Fruit fly (Drosophila melanogaster) whole organism, embryonic: Measurements from ENCODE around the gene side-III.
A peak's percentile ranks its signal among the peaks of the same experiment; 100 is the strongest.

ENCODE experiments used
- Adf1 ChIP-seq: fragments of 200-800 bp; sonication (Bioruptor generic); IDR thresholded peaks from 2 replicates; pipeline ENCODE4 v1.3.6; 2022; ENCODE audit warnings: missing biosample characterization, missing genetic modification characterization
- CG10959 ChIP-seq: fragments of 200-800 bp; sonication (Bioruptor generic); IDR thresholded peaks from 2 replicates; pipeline ENCODE4 v1.3.6; 2022; ENCODE audit warnings: missing biosample characterization, missing genetic modification characterization
- CG10979 ChIP-seq: fragments of 200-800 bp; sonication (Bioruptor generic); optimal IDR thresholded peaks from 2 replicates; lab custom pipeline; 2018; ENCODE audit warnings: missing biosample characterization, mild to moderate bottlenecking, missing genetic modification characterization, moderate library complexity
- CG11085 ChIP-seq: fragments of 200-800 bp; sonication (Bioruptor generic); IDR thresholded peaks from 2 replicates; pipeline ENCODE4 v1.3.6; 2022; ENCODE audit warnings: missing biosample characterization, missing genetic modification characterization
- CG14710 ChIP-seq: fragments of 200-800 bp; sonication (Bioruptor generic); optimal IDR thresholded peaks from 3 replicates; lab custom pipeline; 2019; ENCODE audit warnings: missing biosample characterization, mild to moderate bottlenecking, missing genetic modification characterization, moderate library complexity
- CG15514 ChIP-seq: fragments of 200-800 bp; sonication (Bioruptor generic); optimal IDR thresholded peaks from 3 replicates; lab custom pipeline; 2017; ENCODE audit warnings: missing biosample characterization, missing genetic modification characterization, mild to moderate bottlenecking, moderate library complexity, missing genetic modification reagents
- CG15696 ChIP-seq: fragments of 200-800 bp; sonication (Bioruptor generic); optimal IDR thresholded peaks from 2 replicates; lab custom pipeline; 2019; ENCODE audit warnings: missing biosample characterization, mild to moderate bottlenecking, missing genetic modification characterization, moderate library complexity
- CG17385 ChIP-seq: fragments of 200-800 bp; sonication (Bioruptor generic); optimal IDR thresholded peaks from 3 replicates; lab custom pipeline; 2018; ENCODE audit warnings: missing biosample characterization, mild to moderate bottlenecking, missing genetic modification characterization
- CG17568 ChIP-seq: fragments of 200-800 bp; sonication (Bioruptor generic); optimal IDR thresholded peaks from 2 replicates; lab custom pipeline; 2018; ENCODE audit warnings: missing biosample characterization, mild to moderate bottlenecking, missing genetic modification characterization, moderate library complexity
- CG17912 ChIP-seq: fragments of 200-800 bp; sonication (Bioruptor generic); optimal IDR thresholded peaks from 2 replicates; lab custom pipeline; 2018; ENCODE audit warnings: missing biosample characterization, mild to moderate bottlenecking, missing genetic modification characterization
- CG1792 ChIP-seq: fragments of 200-800 bp; sonication (Bioruptor generic); optimal IDR thresholded peaks from 2 replicates; lab custom pipeline; 2016; ENCODE audit warnings: missing biosample characterization, missing genetic modification characterization
- CG2120 ChIP-seq: fragments of 200-800 bp; sonication (Bioruptor generic); optimal IDR thresholded peaks from 3 replicates; lab custom pipeline; 2016; ENCODE audit warnings: missing biosample characterization, missing genetic modification characterization
- CG2199 ChIP-seq: fragments of 200-800 bp; sonication (Bioruptor generic); IDR thresholded peaks from 3 replicates; pipeline ENCODE4 v1.3.6; 2022; ENCODE audit warnings: missing biosample characterization, missing genetic modification characterization
- CG32767 ChIP-seq: fragments of 200-800 bp; sonication (Bioruptor generic); IDR thresholded peaks from 2 replicates; pipeline ENCODE4 v1.3.6; 2022; ENCODE audit warnings: missing biosample characterization, missing genetic modification characterization
- CG33557 ChIP-seq: fragments of 200-800 bp; sonication (Bioruptor generic); optimal IDR thresholded peaks from 2 replicates; lab custom pipeline; 2019; ENCODE audit warnings: missing biosample characterization, mild to moderate bottlenecking, missing genetic modification characterization, moderate library complexity
- CG34422 ChIP-seq: fragments of 200-800 bp; sonication (Bioruptor generic); IDR thresholded peaks from 3 replicates; pipeline ENCODE4 v1.3.6; 2022; ENCODE audit warnings: missing biosample characterization, missing genetic modification characterization
- CG3726 ChIP-seq: fragments of 200-800 bp; sonication (Bioruptor generic); IDR thresholded peaks from 3 replicates; pipeline ENCODE4, ENCODE4 v1.3.6; 2022; ENCODE audit warnings: missing biosample characterization, missing genetic modification characterization
- CG42726 ChIP-seq: fragments of 200-800 bp; sonication (Bioruptor generic); IDR thresholded peaks from 2 replicates; pipeline ENCODE4 v1.3.6; 2022; ENCODE audit warnings: missing biosample characterization, missing genetic modification characterization; ENCODE audit not compliant: partially characterized antibody
- CG7987 ChIP-seq: fragments of 200-800 bp; sonication (Bioruptor generic); optimal IDR thresholded peaks from 2 replicates; lab custom pipeline; 2018; ENCODE audit warnings: missing biosample characterization, mild to moderate bottlenecking, missing genetic modification characterization, moderate library complexity
- CG9817 ChIP-seq: fragments of 200-800 bp; sonication (Bioruptor generic); optimal IDR thresholded peaks from 2 replicates; lab custom pipeline; 2018; ENCODE audit warnings: missing biosample characterization, mild to moderate bottlenecking, missing genetic modification characterization, moderate library complexity
- CHES-1-like ChIP-seq: fragments of 200-800 bp; sonication (Bioruptor generic); optimal IDR thresholded peaks from 2 replicates; lab custom pipeline; 2016; ENCODE audit warnings: missing biosample characterization, missing genetic modification characterization
- CrebB ChIP-seq: fragments of 200-800 bp; sonication (Bioruptor generic); optimal IDR thresholded peaks from 3 replicates; lab custom pipeline; 2018; ENCODE audit warnings: missing biosample characterization, mild to moderate bottlenecking, missing genetic modification characterization
- Dad ChIP-seq: fragments of 200-800 bp; sonication (Bioruptor generic); optimal IDR thresholded peaks from 3 replicates; lab custom pipeline; 2016; ENCODE audit warnings: missing biosample characterization, missing genetic modification characterization
- Dref ChIP-seq: fragments of 200-800 bp; sonication (Bioruptor generic); IDR thresholded peaks from 2 replicates; pipeline ENCODE4 v1.3.6; 2022; ENCODE audit warnings: missing biosample characterization, missing genetic modification characterization
- Drgx ChIP-seq: fragments of 200-800 bp; sonication (Bioruptor generic); IDR thresholded peaks from 2 replicates; pipeline ENCODE4 v1.3.6; 2022; ENCODE audit warnings: missing biosample characterization, missing genetic modification characterization
- E2f1 ChIP-seq: fragments of 200-800 bp; sonication (Bioruptor generic); IDR thresholded peaks from 2 replicates; pipeline ENCODE4 v1.3.6; 2022; ENCODE audit warnings: missing biosample characterization, missing genetic modification characterization
- E2f2 ChIP-seq: fragments of 200-800 bp; sonication (Bioruptor generic); IDR thresholded peaks from 2 replicates; pipeline ENCODE4 v1.3.6; 2022; ENCODE audit warnings: missing biosample characterization, missing genetic modification characterization
- ERR ChIP-seq: fragments of 200-800 bp; sonication (Bioruptor generic); optimal IDR thresholded peaks from 2 replicates; lab custom pipeline; 2016; ENCODE audit warnings: missing biosample characterization, missing genetic modification characterization
- PHDP ChIP-seq: fragments of 200-800 bp; sonication (Bioruptor generic); optimal IDR thresholded peaks from 3 replicates; lab custom pipeline; 2018; ENCODE audit warnings: missing biosample characterization, mild to moderate bottlenecking, missing genetic modification characterization, moderate library complexity
- Sry-δ ChIP-seq: fragments of 200-800 bp; sonication (Bioruptor generic); optimal IDR thresholded peaks from 2 replicates; lab custom pipeline; 2016; ENCODE audit warnings: missing biosample characterization, missing genetic modification characterization
- Xrp1 ChIP-seq: fragments of 200-800 bp; sonication (Bioruptor generic); IDR thresholded peaks from 2 replicates; pipeline ENCODE4 v1.3.6; 2022; ENCODE audit warnings: missing biosample characterization, missing genetic modification characterization
- ara ChIP-seq: fragments of 200-800 bp; sonication (Bioruptor generic); IDR thresholded peaks from 2 replicates; pipeline ENCODE4 v1.3.6; 2022; ENCODE audit warnings: missing biosample characterization, missing genetic modification characterization
- ato ChIP-seq: fragments of 200-800 bp; sonication (Bioruptor generic); IDR thresholded peaks from 2 replicates; pipeline ENCODE4 v1.3.6; 2022; ENCODE audit warnings: missing biosample characterization, missing genetic modification characterization; ENCODE audit not compliant: partially characterized antibody
- caup ChIP-seq: fragments of 200-800 bp; sonication (Bioruptor generic); optimal IDR thresholded peaks from 3 replicates; lab custom pipeline; 2017; ENCODE audit warnings: missing biosample characterization, mild to moderate bottlenecking, missing genetic modification characterization, moderate library complexity; ENCODE audit not compliant: severe bottlenecking
- cg ChIP-seq: fragments of 200-800 bp; sonication (Bioruptor generic); optimal IDR thresholded peaks from 3 replicates; lab custom pipeline; 2019; ENCODE audit warnings: missing biosample characterization, mild to moderate bottlenecking, missing genetic modification characterization, moderate library complexity
- chm ChIP-seq: fragments of 200-800 bp; sonication (Bioruptor generic); IDR thresholded peaks from 2 replicates; pipeline ENCODE4 v1.3.6; 2022; ENCODE audit warnings: missing biosample characterization, missing genetic modification characterization
- dm ChIP-seq: fragments of 200-800 bp; sonication (Bioruptor generic); optimal IDR thresholded peaks from 3 replicates; lab custom pipeline; 2016; ENCODE audit warnings: missing biosample characterization, missing genetic modification characterization
- ewg ChIP-seq: fragments of 200-800 bp; sonication (Bioruptor generic); optimal IDR thresholded peaks from 3 replicates; lab custom pipeline; 2017; ENCODE audit warnings: mild to moderate bottlenecking, missing biosample characterization, missing genetic modification reagents, missing genetic modification characterization
- fd96Cb ChIP-seq: fragments of 200-800 bp; sonication (Bioruptor generic); optimal IDR thresholded peaks from 2 replicates; lab custom pipeline; 2018; ENCODE audit warnings: missing biosample characterization, mild to moderate bottlenecking, missing genetic modification characterization, moderate library complexity
- grn ChIP-seq: fragments of 200-800 bp; sonication (Bioruptor generic); optimal IDR thresholded peaks from 3 replicates; lab custom pipeline; 2017; ENCODE audit warnings: missing biosample characterization, missing genetic modification characterization
- jumu ChIP-seq: fragments of 200-800 bp; sonication (Bioruptor generic); optimal IDR thresholded peaks from 3 replicates; lab custom pipeline; 2016; ENCODE audit warnings: missing biosample characterization, missing genetic modification characterization
- lilli ChIP-seq: fragments of 200-800 bp; sonication (Bioruptor generic); optimal IDR thresholded peaks from 3 replicates; lab custom pipeline; 2016; ENCODE audit warnings: missing biosample characterization, missing genetic modification characterization
- luna ChIP-seq: fragments of 200-800 bp; sonication (Bioruptor generic); optimal IDR thresholded peaks from 2 replicates; lab custom pipeline; 2016; ENCODE audit warnings: missing biosample characterization, missing genetic modification characterization
- maf-S ChIP-seq: fragments of 200-800 bp; sonication (Bioruptor generic); optimal IDR thresholded peaks from 2 replicates; lab custom pipeline; 2016; ENCODE audit warnings: missing biosample characterization, missing genetic modification characterization
- pb ChIP-seq: fragments of 200-800 bp; sonication (Bioruptor generic); optimal IDR thresholded peaks from 3 replicates; lab custom pipeline; 2016; ENCODE audit warnings: missing biosample characterization, missing genetic modification characterization
- ranshi ChIP-seq: fragments of 200-800 bp; sonication (Bioruptor generic); IDR thresholded peaks from 2 replicates; pipeline ENCODE4 v1.3.6; 2022; ENCODE audit warnings: missing biosample characterization, missing genetic modification characterization
- ro ChIP-seq: fragments of 200-800 bp; sonication (Bioruptor generic); IDR thresholded peaks from 2 replicates; pipeline ENCODE4 v1.3.6; 2022; ENCODE audit warnings: missing biosample characterization, missing genetic modification characterization
- tx ChIP-seq: fragments of 200-800 bp; sonication (Bioruptor generic); optimal IDR thresholded peaks from 2 replicates; lab custom pipeline; 2016; ENCODE audit warnings: missing biosample characterization, missing genetic modification characterization
- unc-4 ChIP-seq: fragments of 200-800 bp; sonication (Bioruptor generic); IDR thresholded peaks from 2 replicates; pipeline ENCODE4 v1.3.6; 2022; ENCODE audit warnings: missing biosample characterization, missing genetic modification characterization; ENCODE audit not compliant: partially characterized antibody
- zfh2 ChIP-seq: fragments of 200-800 bp; sonication (Bioruptor generic); optimal IDR thresholded peaks from 2 replicates; lab custom pipeline; 2016; ENCODE audit warnings: missing biosample characterization, missing genetic modification characterization

The side-III gene

DNA sequence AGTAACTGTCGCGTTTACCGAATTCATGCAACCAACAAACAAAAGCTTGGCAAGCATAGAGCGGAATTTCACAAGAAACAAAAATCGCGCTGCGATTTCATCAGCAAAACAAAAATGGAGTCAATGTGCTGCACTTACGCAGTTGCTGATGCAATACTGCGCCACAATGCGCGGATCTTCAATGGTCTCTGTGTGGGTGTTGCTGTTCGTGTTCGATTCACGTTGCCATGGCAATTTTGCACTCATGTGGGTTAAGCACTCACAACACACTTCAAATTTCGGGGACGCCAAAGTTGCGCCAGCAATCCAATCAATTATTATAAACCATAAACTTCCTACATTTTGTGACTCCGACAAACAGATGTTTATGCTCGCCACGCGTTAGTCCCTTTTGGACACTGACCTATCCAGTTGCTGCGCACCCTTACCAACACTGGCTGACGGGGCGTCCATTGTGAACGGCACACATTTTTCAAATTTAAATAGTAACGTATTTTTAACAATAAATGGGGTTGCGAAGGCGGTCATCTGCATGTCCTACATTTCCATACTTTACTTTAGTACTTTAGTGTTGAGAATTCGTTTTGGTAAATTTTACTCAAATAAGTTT lies 97.2 kb downstream of the side-III start, which contains the start of gene CG2017 (continued):
- peak; percentile 30 for TF ChIP-seq PHDP
- TF ChIP-seq CG33557 (GFP tag; lab: Kevin White, UChicago): no peak
- TF ChIP-seq CG17912 (GFP tag; lab: Kevin White, UChicago): peak; percentile 57
- peak; percentile 85 for TF ChIP-seq E2f2 (GFP tag; lab: Robert Waterston, UW)
- peak; percentile 54 for TF ChIP-seq Sry-δ (GFP tag; lab: Kevin White, UChicago)
- TF ChIP-seq Xrp1: no peak
- TF ChIP-seq cg (GFP tag; lab: Kevin White, UChicago): no peak
- TF ChIP-seq CG2199 (GFP tag; lab: Robert Waterston, UW): peak; percentile 77; the same call in 2 of the 3 replicates
- peak; percentile 46 for TF ChIP-seq maf-S (GFP tag; lab: Kevin White, UChicago)
- peak; percentile 44 for TF ChIP-seq CHES-1-like (GFP tag; lab: Kevin White, UChicago)
- peak; percentile 55 for TF ChIP-seq caup (GFP tag; lab: Kevin White, UChicago)
- TF ChIP-seq CG17568 (GFP tag; lab: Kevin White, UChicago): no peak
- 0 out of 2 replicates have a peak, but pooled peaks have one; percentile 45 for TF ChIP-seq CG42726 (GFP tag; lab: Robert Waterston, UW)
- peak; percentile 73 for TF ChIP-seq Dad (GFP tag; lab: Kevin White, UChicago)
- TF ChIP-seq CG9817 (tag; lab: Kevin White, UChicago): peak; percentile 50
- TF ChIP-seq ERR (GFP tag; lab: Kevin White, UChicago): peak; percentile 29
- no peak for TF ChIP-seq CG10959 (GFP tag; lab: Robert Waterston, UW)
- TF ChIP-seq grn (GFP tag; lab: Kevin White, UChicago): no peak
- no peak for TF ChIP-seq ranshi (GFP tag; lab: Robert Waterston, UW)
- TF ChIP-seq Dref: peak; percentile 46
- TF ChIP-seq zfh2: peak; percentile 52
- TF ChIP-seq CG2120 (GFP tag; lab: Kevin White, UChicago): peak; percentile 77
- TF ChIP-seq lilli: peak; percentile 29
- TF ChIP-seq CG15514 (GFP tag; lab: Kevin White, UChicago): peak; percentile 89
- peak; percentile 8 for TF ChIP-seq pb (GFP tag; lab: Kevin White, UChicago)
- TF ChIP-seq CG10979 (tag; lab: Kevin White, UChicago): peak; percentile 16
- TF ChIP-seq CG34422 (GFP tag; lab: Robert Waterston, UW): peak; percentile 75
- TF ChIP-seq jumu (GFP tag; lab: Kevin White, UChicago): peak; percentile 61
- no peak for TF ChIP-seq chm (GFP tag; lab: Robert Waterston, UW)
- no peak for TF ChIP-seq CG15696 (tag; lab: Kevin White, UChicago)
- TF ChIP-seq CG32767 (GFP tag; lab: Robert Waterston, UW): no peak
- peak; percentile 67 for TF ChIP-seq CG14710 (tag; lab: Kevin White, UChicago)
- TF ChIP-seq CG17385 (GFP tag; lab: Kevin White, UChicago): peak; percentile 6
- no peak for TF ChIP-seq Drgx (GFP tag; lab: Robert Waterston, UW)
- peak; percentile 44 for TF ChIP-seq ewg (GFP tag; lab: Kevin White, UChicago)
- peak; percentile 75 for TF ChIP-seq dm (GFP tag; lab: Kevin White, UChicago)
- TF ChIP-seq CG3726 (GFP tag; lab: Robert Waterston, UW): 0 out of 3 replicates have a peak, but pooled peaks have one; percentile 11
- peak; percentile 39; the same call in 1 of the 2 replicates for TF ChIP-seq E2f1 (GFP tag; lab: Robert Waterston, UW)
- no peak for TF ChIP-seq Adf1 (GFP tag; lab: Robert Waterston, UW)
- TF ChIP-seq ato (GFP tag; lab: Robert Waterston, UW): no peak
- TF ChIP-seq CG7987: peak; percentile 51
- TF ChIP-seq ro (GFP tag; lab: Robert Waterston, UW): no peak
- peak; percentile 52; the same call in 1 of the 2 replicates for TF ChIP-seq ara (GFP tag; lab: Robert Waterston, UW)
- peak; percentile 42 for TF ChIP-seq CG1792 (GFP tag; lab: Kevin White, UChicago)
- peak; percentile 32 for TF ChIP-seq CrebB
- no peak; the same call in 1 of the 2 replicates for TF ChIP-seq unc-4 (GFP tag; lab: Robert Waterston, UW)
- peak; percentile 65 for TF ChIP-seq tx (GFP tag; lab: Kevin White, UChicago)
- peak; percentile 43 for TF ChIP-seq luna
- no peak; the same call in 1 of the 2 replicates for TF ChIP-seq CG11085
- no peak for TF ChIP-seq fd96Cb (tag; lab: Kevin White, UChicago)
